Worm (Caenorhabditis elegans) whole organism, L1 larva: ENCODE data around the gene srd-66.

Experiments used
- C34B4.2 ChIP-seq: sonication (generic microtip); optimal IDR thresholded peaks from 2 replicates; lab custom pipeline; 2017; ENCODE audit warnings: mild to moderate bottlenecking, missing genetic modification characterization, missing compliant biosample characterization
- alr-1 ChIP-seq: fragments of 200-800 bp; sonication (Bioruptor generic); optimal IDR thresholded peaks from 2 replicates; lab custom pipeline; 2018; ENCODE audit warnings: borderline replicate concordance, mild to moderate bottlenecking, missing genetic modification characterization, missing compliant biosample characterization
- ceh-90 ChIP-seq: sonication (generic microtip); optimal IDR thresholded peaks from 2 replicates; lab custom pipeline; 2016; ENCODE audit warnings: missing genetic modification characterization, missing compliant biosample characterization
- dpl-1 ChIP-seq, 3 experiments: fragments of 150-350 bp in 2 of 3; sonication (generic microtip) in 1 of 3; optimal IDR thresholded peaks; 2 replicates each; lab custom pipeline; 2014 to 2017; ENCODE audit warnings: missing biosample characterization in 3 of 3, missing genetic modification characterization in 3 of 3, missing genetic modification reagents in 3 of 3
- efl-1 ChIP-seq, 4 experiments: fragments of 150-350 bp; optimal IDR thresholded peaks in 3 of 4; peaks in 1 of 4; 1 replicate in 1 of 4; 2 replicates in 3 of 4; lab custom pipeline; 2014; ENCODE audit warnings: missing biosample characterization in 2 of 4, missing genetic modification characterization in 2 of 4, missing genetic modification reagents in 2 of 4
- efl-3 ChIP-seq: fragments of 200-800 bp; sonication (Bioruptor generic); optimal IDR thresholded peaks from 2 replicates; lab custom pipeline; 2018; ENCODE audit warnings: mild to moderate bottlenecking, missing genetic modification characterization, missing compliant biosample characterization
- egl-13 ChIP-seq: sonication (generic microtip); optimal IDR thresholded peaks from 2 replicates; lab custom pipeline; 2016; ENCODE audit warnings: missing genotype, missing genetic modification reagents, missing genetic modification characterization, missing compliant biosample characterization
- elt-3 ChIP-seq, 6 experiments: fragments of 150-350 bp in 1 of 6; sonication (generic microtip); optimal IDR thresholded peaks; 2 replicates each; lab custom pipeline; 2017 to 2018; ENCODE audit warnings: missing biosample characterization in 6 of 6, missing genetic modification characterization in 6 of 6, inconsistent platforms in 1 of 6
- fkh-10 ChIP-seq: sonication (generic microtip); optimal IDR thresholded peaks from 2 replicates; lab custom pipeline; 2017; ENCODE audit warnings: missing biosample characterization, missing genetic modification reagents, missing genetic modification characterization
- grh-1 ChIP-seq: fragments of 200-800 bp; sonication (Bioruptor generic); IDR thresholded peaks from 2 replicates; pipeline ENCODE4 v1.3.6; 2022; ENCODE audit warnings: missing genetic modification reagents, missing genetic modification characterization, missing compliant biosample characterization
- hpl-2 ChIP-seq: fragments of 150-350 bp; optimal IDR thresholded peaks from 2 replicates; lab custom pipeline; 2014; ENCODE audit warnings: missing biosample characterization, missing genetic modification reagents, missing genetic modification characterization
- irx-1 ChIP-seq: sonication (generic microtip); optimal IDR thresholded peaks from 2 replicates; lab custom pipeline; 2016; ENCODE audit warnings: missing genetic modification characterization, missing compliant biosample characterization
- jun-1 ChIP-seq: fragments of 150-350 bp; optimal IDR thresholded peaks from 2 replicates; lab custom pipeline; 2014; ENCODE audit warnings: missing biosample characterization, missing genetic modification reagents, missing genetic modification characterization
- lir-3 ChIP-seq: sonication (generic microtip); optimal IDR thresholded peaks from 2 replicates; lab custom pipeline; 2016; ENCODE audit warnings: mild to moderate bottlenecking, missing genetic modification characterization, moderate library complexity, missing compliant biosample characterization; ENCODE audit not compliant: poor library complexity
- mab-9 ChIP-seq: fragments of 200-800 bp; sonication (Bioruptor generic); IDR thresholded peaks from 2 replicates; pipeline ENCODE4 v1.3.6; 2022; ENCODE audit warnings: missing genetic modification reagents, missing genetic modification characterization, missing compliant biosample characterization
- mef-2 ChIP-seq: fragments of 150-350 bp; optimal IDR thresholded peaks from 2 replicates; lab custom pipeline; 2014; ENCODE audit warnings: missing biosample characterization, missing genetic modification characterization
- mep-1 ChIP-seq: fragments of 150-350 bp; optimal IDR thresholded peaks from 2 replicates; lab custom pipeline; 2014; ENCODE audit warnings: missing biosample characterization, missing genetic modification characterization
- nhr-19 ChIP-seq: fragments of 200-800 bp; sonication (Bioruptor generic); conservative IDR thresholded peaks from 2 replicates; pipeline ENCODE4 v1.3.6; 2022; ENCODE audit warnings: missing genetic modification characterization, missing compliant biosample characterization
- nhr-237 ChIP-seq: fragments of 150-350 bp; optimal IDR thresholded peaks from 2 replicates; lab custom pipeline; 2014; ENCODE audit warnings: missing biosample characterization, missing genetic modification characterization
- nhr-47 ChIP-seq: sonication (generic microtip); optimal IDR thresholded peaks from 2 replicates; lab custom pipeline; 2016; ENCODE audit warnings: mild to moderate bottlenecking, missing genetic modification characterization, moderate library complexity, missing compliant biosample characterization
- nhr-76 ChIP-seq: sonication (generic microtip); optimal IDR thresholded peaks from 2 replicates; lab custom pipeline; 2017; ENCODE audit warnings: missing biosample characterization, missing genetic modification characterization
- nhr-85 ChIP-seq: sonication (generic microtip); peaks from one replicate; lab custom pipeline; 2016; ENCODE audit warnings: missing genetic modification characterization, inconsistent platforms, missing compliant biosample characterization
- nhr-90 ChIP-seq: sonication (generic microtip); optimal IDR thresholded peaks from 2 replicates; lab custom pipeline; 2016; ENCODE audit warnings: mild to moderate bottlenecking, missing genetic modification characterization, missing compliant biosample characterization; ENCODE audit not compliant: poor library complexity
- pqm-1 ChIP-seq: sonication (generic microtip); optimal IDR thresholded peaks from 3 replicates; lab custom pipeline; 2017; ENCODE audit warnings: missing biosample characterization, missing genetic modification characterization
- skn-1 ChIP-seq: fragments of 150-350 bp; optimal IDR thresholded peaks from 2 replicates; lab custom pipeline; 2014; ENCODE audit warnings: missing biosample characterization, missing genetic modification characterization
- unc-130 ChIP-seq: fragments of 150-350 bp; optimal IDR thresholded peaks from 2 replicates; lab custom pipeline; 2017; ENCODE audit warnings: missing biosample characterization, missing genetic modification characterization, inconsistent platforms
- unc-62 ChIP-seq: fragments of 150-350 bp; optimal IDR thresholded peaks from 2 replicates; lab custom pipeline; 2014; ENCODE audit warnings: missing biosample characterization, missing genetic modification reagents, missing genetic modification characterization
- unc-86 ChIP-seq: sonication (generic microtip); optimal IDR thresholded peaks from 2 replicates; lab custom pipeline; 2016; ENCODE audit warnings: missing genetic modification characterization, missing compliant biosample characterization
- xbp-1 ChIP-seq: sonication (generic microtip); optimal IDR thresholded peaks from 2 replicates; lab custom pipeline; 2016; ENCODE audit warnings: missing genetic modification characterization, missing compliant biosample characterization
- zag-1 ChIP-seq: fragments of 150-350 bp; optimal IDR thresholded peaks from 2 replicates; lab custom pipeline; 2014; ENCODE audit warnings: missing biosample characterization, missing genetic modification characterization
- zip-4 ChIP-seq: fragments of 200-800 bp; sonication (Bioruptor generic); optimal IDR thresholded peaks from 2 replicates; lab custom pipeline; 2018; ENCODE audit warnings: mild to moderate bottlenecking, missing genetic modification characterization, moderate library complexity, missing compliant biosample characterization

srd-66 gene

DNA sequence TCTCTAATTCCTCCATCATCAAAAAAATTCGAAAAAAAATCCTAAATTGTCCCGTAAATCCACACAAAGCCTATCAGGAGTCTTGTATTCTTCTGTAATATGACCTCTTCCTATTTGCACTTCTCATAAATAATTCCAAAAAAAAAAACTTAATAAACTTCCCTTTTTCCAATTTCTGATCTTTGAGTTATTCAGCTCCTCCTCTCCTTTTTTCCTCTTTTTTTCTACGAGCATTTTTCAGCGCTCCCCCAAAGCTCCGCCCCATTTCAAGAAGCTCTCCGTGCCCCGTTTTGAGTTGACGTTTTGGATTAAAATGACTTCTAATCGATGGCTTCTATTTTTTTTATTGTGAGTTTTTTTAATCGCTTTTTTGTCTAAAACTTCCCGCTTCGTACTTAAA, 15.1 kb upstream of the srd-66 start, which contains the start of gene lgc-42:
TSS of gene lgc-42 (plus strand) at position 301 of the 400 bp plus-strand sequence.
- TF ChIP-seq efl-3 (no peak), hpl-2 (GFP tag; lab: Kevin White, UChicago) (no peak), irx-1 (tag; lab: Kevin White, UChicago) (no peak), nhr-85 (peak; percentile 1)

DNA sequence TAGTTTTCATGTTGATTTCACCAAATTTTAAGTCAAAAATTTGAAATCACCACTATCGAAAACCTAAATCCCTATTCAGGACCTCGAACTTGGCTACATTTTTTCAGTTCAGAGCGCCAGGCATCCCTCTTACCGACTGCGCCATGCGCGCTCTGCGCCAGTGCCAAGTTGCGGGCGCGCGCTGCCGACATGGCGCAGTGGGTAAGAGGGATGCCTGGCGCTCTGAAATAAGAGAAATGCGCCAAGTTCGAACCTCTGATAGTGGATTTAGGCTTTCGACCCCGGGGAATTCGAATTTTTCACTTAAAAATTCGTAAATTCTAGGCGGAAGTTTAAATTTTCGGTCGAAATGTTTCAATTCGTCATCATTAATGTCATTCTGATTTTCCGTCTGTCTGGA, 7.5 kb upstream of the srd-66 start:
- no peak for TF ChIP-seq zag-1
- TF ChIP-seq dpl-1 (GFP tag; optimal IDR thresholded peaks at IDR 0.05; lab: Kevin White, UChicago) = no peak
- TF ChIP-seq elt-3 (tag; optimal IDR thresholded peaks at IDR 0.05; lab: Kevin White, UChicago) = no peak
- no peak for TF ChIP-seq unc-86 (tag; lab: Kevin White, UChicago)
- no peak for TF ChIP-seq lir-3
- no peak for TF ChIP-seq grh-1 (GFP tag; lab: Robert Waterston, UW)
- no peak for TF ChIP-seq irx-1 (tag; lab: Kevin White, UChicago)
- TF ChIP-seq, all 84 proteins: peak for 0

DNA sequence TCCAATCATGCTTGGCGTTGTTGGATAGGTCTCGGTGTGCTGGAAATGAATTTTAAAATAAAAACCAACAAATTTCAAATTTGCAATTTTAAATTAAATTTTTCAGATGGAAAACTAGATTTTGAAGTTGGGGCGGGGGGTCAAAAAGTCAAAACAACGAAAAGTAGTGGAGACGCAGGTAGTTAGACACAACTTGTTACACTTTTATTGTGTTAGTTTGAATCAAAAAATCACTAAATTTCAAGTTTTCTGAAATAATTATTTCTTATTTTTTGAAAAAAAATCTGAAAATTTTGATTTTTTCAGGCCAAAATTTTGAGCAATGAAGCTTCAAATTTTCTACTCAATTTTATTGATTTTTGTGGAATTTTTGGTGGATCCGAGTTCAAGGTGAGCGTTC, 5.2 kb upstream of the srd-66 start, which contains the start of gene Y39A3B.8:
TSS of gene Y39A3B.8 (plus strand) at position 301 of the 400 bp plus-strand sequence.
- TF ChIP-seq ceh-90 (tag; lab: Kevin White, UChicago) = no peak
- TF ChIP-seq efl-1 (optimal IDR thresholded peaks at IDR 0.05; lab: Kevin White, UChicago) = no peak
- TF ChIP-seq efl-1 (GFP tag; optimal IDR thresholded peaks at IDR 0.05 in 1 of 2; lab: Kevin White, UChicago) = peak in 1 of 2 experiments; percentile 29

ce11 chrIII:1984860-1985259, 2.4 kb upstream of the srd-66 start, which contains the start of gene Y39A3B.7:
Gene Y39A3B.7, minus strand, starts transcription at chrIII:1984960.
- no peak for TF ChIP-seq mep-1
- no peak for TF ChIP-seq efl-1 (optimal IDR thresholded peaks at IDR 0.05; lab: Kevin White, UChicago)
- TF ChIP-seq efl-1 (GFP tag; optimal IDR thresholded peaks at IDR 0.05 in 1 of 2; lab: Kevin White, UChicago) = peak in 1 of 2 experiments; percentile 9
- no peak for TF ChIP-seq nhr-19 (GFP tag; lab: Robert Waterston, UW)
- no peak for TF ChIP-seq alr-1 (tag; lab: Kevin White, UChicago)
- no peak for TF ChIP-seq unc-130 (tag; lab: Kevin White, UChicago)
- TF ChIP-seq xbp-1 (tag; lab: Kevin White, UChicago) = no peak
- TF ChIP-seq pqm-1 = no peak
- TF ChIP-seq nhr-90 = no peak

ce11 chrIII:1981467-1981866, 980 bp downstream of the srd-66 start:
- TF ChIP-seq mef-2 (tag; lab: Kevin White, UChicago) = no peak
- no peak for TF ChIP-seq unc-130 (tag; lab: Kevin White, UChicago)
- TF ChIP-seq nhr-76 (tag; lab: Kevin White, UChicago) = no peak
- no peak for TF ChIP-seq egl-13 (tag; lab: Kevin White, UChicago)
- TF ChIP-seq xbp-1 (tag; lab: Kevin White, UChicago) = no peak
- no peak for TF ChIP-seq nhr-47 (tag; lab: Kevin White, UChicago)
- no peak for TF ChIP-seq zag-1
- TF ChIP-seq grh-1 (GFP tag; lab: Robert Waterston, UW) = no peak
- TF ChIP-seq mab-9 (GFP tag; lab: Robert Waterston, UW) = no peak
- TF ChIP-seq fkh-10 = no peak

DNA sequence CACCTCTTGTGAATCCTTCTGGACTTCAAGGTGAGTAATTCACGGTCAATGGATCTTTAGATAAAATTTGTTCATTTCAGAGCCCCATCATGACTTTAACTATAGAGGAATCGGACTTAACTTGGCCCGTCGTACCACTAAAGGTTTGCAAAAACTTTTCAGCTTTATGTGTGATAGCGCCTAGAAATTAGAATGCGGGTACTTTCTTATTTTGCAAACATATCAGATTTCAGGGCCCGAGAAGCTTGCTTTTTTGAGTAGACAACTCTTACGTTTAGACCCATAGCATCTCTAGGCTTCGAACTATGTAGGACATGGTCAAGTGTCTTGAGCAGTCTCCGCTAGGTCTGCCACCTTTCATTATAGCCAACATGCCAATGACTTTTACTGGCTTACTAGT, 5.0 kb downstream of the srd-66 start:
- no peak for TF ChIP-seq skn-1 (tag; lab: Kevin White, UChicago)
- no peak for TF ChIP-seq nhr-237 (tag; lab: Kevin White, UChicago)
- TF ChIP-seq jun-1 (tag; lab: Kevin White, UChicago) = no peak
- no peak for TF ChIP-seq unc-62 (GFP tag; lab: Kevin White, UChicago)
- no peak for TF ChIP-seq zip-4 (GFP tag; lab: Kevin White, UChicago)
- TF ChIP-seq C34B4.2 (tag; lab: Kevin White, UChicago) = no peak
